Worm (Caenorhabditis elegans): Measurements from ENCODE around the gene imp-3.

Gene imp-3

DNA sequence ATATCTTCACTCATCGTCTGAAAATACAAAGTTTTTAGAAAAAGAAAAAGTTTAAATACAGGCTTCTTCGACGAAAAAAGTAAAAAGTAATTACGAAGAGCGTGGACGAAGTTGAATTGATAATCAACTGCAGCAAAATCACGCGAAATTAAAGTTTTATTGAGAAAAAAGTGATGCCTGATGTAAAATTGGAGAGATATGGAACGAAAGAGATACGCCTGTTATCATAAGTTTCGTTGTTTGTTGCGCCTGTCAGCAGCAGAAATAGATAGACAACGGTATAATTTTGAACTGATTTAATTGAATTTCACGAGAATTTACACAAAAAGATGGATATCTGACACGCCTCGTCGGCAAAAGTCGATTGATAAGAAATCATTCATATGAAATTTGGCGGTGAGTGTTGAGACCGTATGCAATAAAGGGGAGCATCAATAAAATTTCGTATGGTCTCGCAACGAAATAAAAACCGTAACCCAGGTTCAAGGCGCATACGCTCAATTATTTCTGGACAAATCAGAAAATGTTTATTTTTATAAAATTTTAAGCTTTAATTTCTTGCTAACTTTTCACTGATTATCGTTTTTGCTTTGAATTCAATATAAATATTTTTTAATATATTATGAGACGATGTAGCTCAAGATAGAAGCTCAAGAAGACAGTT, 40.0 kb upstream of the imp-3 start, which contains the start of gene C06A6.4:
TSS of gene C06A6.4 (minus strand) at position 24 of the 664 bp plus-strand sequence.
- TF ChIP-seq C34F6.9 (tag; optimal IDR thresholded peaks at IDR 0.05): no peak
- peak; percentile 14 for TF ChIP-seq fos-1 (tag; optimal IDR thresholded peaks at IDR 0.05)

ce11 chrIV:7824649-7825048, 35.2 kb upstream of the imp-3 start:
- peak; percentile 7 for TF ChIP-seq egl-27 (tag; optimal IDR thresholded peaks at IDR 0.05)
- no peak for TF ChIP-seq nhr-12 (tag; optimal IDR thresholded peaks at IDR 0.05)
- TF ChIP-seq unc-39 (tag; optimal IDR thresholded peaks at IDR 0.05): no peak
- no peak for TF ChIP-seq nhr-23 (tag; optimal IDR thresholded peaks at IDR 0.05)
- TF ChIP-seq nhr-10 (tag; optimal IDR thresholded peaks at IDR 0.05): no peak
- TF ChIP-seq nhr-25 (tag; optimal IDR thresholded peaks at IDR 0.05): peak; percentile 54

DNA sequence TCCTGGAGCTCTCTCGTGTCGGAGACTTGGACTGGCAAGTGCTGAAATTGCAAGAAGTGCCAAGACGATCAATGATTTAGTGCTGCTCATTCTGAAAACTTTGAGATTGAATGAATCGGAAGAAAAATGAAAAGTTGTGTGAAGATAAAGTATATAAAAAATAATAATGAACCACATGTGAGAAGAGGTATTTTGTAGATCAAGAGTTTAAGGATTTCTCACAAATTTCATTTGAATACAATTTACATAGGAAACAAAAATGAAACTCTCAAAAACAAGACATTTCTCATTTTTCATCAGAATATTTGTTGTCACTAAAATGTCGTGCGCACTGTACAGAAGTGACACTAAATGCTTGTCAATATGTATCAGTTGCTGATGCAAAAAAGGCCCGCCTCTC, 33.1 kb upstream of the imp-3 start, which contains the start of gene T14A8.2:
TSS of gene T14A8.2 (minus strand) at position 101 of the 400 bp plus-strand sequence.
- no peak for TF ChIP-seq F13H6.1 (tag; optimal IDR thresholded peaks at IDR 0.05)

- TF ChIP-seq ceh-16 (tag; optimal IDR thresholded peaks at IDR 0.05) (no peak), mab-5 (tag; optimal IDR thresholded peaks at IDR 0.05) (peak; percentile 45), nhr-6 (tag; optimal IDR thresholded peaks at IDR 0.05) (peak; percentile 72), lin-13 (GFP tag; optimal IDR thresholded peaks at IDR 0.05) (peak; percentile 26), unc-62 (GFP tag; optimal IDR thresholded peaks at IDR 0.05) (no peak), mdl-1 (tag; optimal IDR thresholded peaks at IDR 0.05) (peak in 1 of 2 experiments; percentile 10), nhr-237 (tag; optimal IDR thresholded peaks at IDR 0.05) (no peak), F13H6.1 (tag; optimal IDR thresholded peaks at IDR 0.05) (peak; percentile 84), C34F6.9 (tag; optimal IDR thresholded peaks at IDR 0.05) (peak; percentile 93), blmp-1 (tag; optimal IDR thresholded peaks at IDR 0.05; ENCODE audit: insufficient read depth) (no peak), nhr-77 (tag; optimal IDR thresholded peaks at IDR 0.05) (no peak), Y55F3AM.14 (GFP tag; optimal IDR thresholded peaks at IDR 0.05) (no peak), gmeb-1 (tag; optimal IDR thresholded peaks at IDR 0.05) (no peak), nhr-11 (tag; optimal IDR thresholded peaks at IDR 0.05) (no peak), aly-2 (tag; optimal IDR thresholded peaks at IDR 0.05) (no peak), nhr-12 (tag; optimal IDR thresholded peaks at IDR 0.05) (no peak), zag-1 (tag; optimal IDR thresholded peaks at IDR 0.05) (peak; percentile 75), nhr-25 (tag; optimal IDR thresholded peaks at IDR 0.05) (no peak), alr-1 (tag; optimal IDR thresholded peaks at IDR 0.05) (no peak), fos-1 (tag; optimal IDR thresholded peaks at IDR 0.05) (peak; percentile 38), ztf-1 (GFP tag; conservative IDR thresholded peaks at IDR 0.05) (no peak), sma-3 (GFP tag; optimal IDR thresholded peaks at IDR 0.05) (no peak), nhr-129 (tag; optimal IDR thresholded peaks at IDR 0.05) (peak; percentile 84), ztf-4 (tag; optimal IDR thresholded peaks at IDR 0.05) (no peak), lin-11 (tag; optimal IDR thresholded peaks at IDR 0.05) (peak; percentile 54), unc-39 (tag; optimal IDR thresholded peaks at IDR 0.05) (no peak), elt-3 (tag; optimal IDR thresholded peaks at IDR 0.05) (no peak), peb-1 (tag; optimal IDR thresholded peaks at IDR 0.05) (no peak), dmd-4 (tag; optimal IDR thresholded peaks at IDR 0.05) (no peak), crh-2 (tag; optimal IDR thresholded peaks at IDR 0.05) (peak; percentile 68), ztf-11 (tag; optimal IDR thresholded peaks at IDR 0.05) (no peak), sma-9 (GFP tag; optimal IDR thresholded peaks at IDR 0.05) (peak; percentile 86), sma-9 (tag; optimal IDR thresholded peaks at IDR 0.05) (no peak), ceh-82 (tag; optimal IDR thresholded peaks at IDR 0.05) (no peak), ZK546.5 (tag; optimal IDR thresholded peaks at IDR 0.05) (no peak), mbf-1 (tag; optimal IDR thresholded peaks at IDR 0.05) (no peak), nhr-10 (tag; optimal IDR thresholded peaks at IDR 0.05) (no peak), lin-39 (tag; optimal IDR thresholded peaks at IDR 0.05) (no peak), nhr-21 (tag; optimal IDR thresholded peaks at IDR 0.05) (peak; percentile 26), elt-1 (tag; optimal IDR thresholded peaks at IDR 0.05) (no peak), lsy-2 (tag; optimal IDR thresholded peaks at IDR 0.05) (peak; percentile 15 to 79), sem-4 (tag; optimal IDR thresholded peaks at IDR 0.05) (peak; percentile 71), unc-55 (GFP tag; optimal IDR thresholded peaks at IDR 0.05) (peak; percentile 89), egl-27 (tag; optimal IDR thresholded peaks at IDR 0.05) (peak; percentile 42), R02D3.7 (tag; optimal IDR thresholded peaks at IDR 0.05) (no peak), snpc-4 (tag; optimal IDR thresholded peaks at IDR 0.05) (peak; percentile 36), nhr-23 (tag; optimal IDR thresholded peaks at IDR 0.05) (no peak)
Observed at ce11 chrIV:7817852-7818251, 28.4 kb upstream of the imp-3 start, which contains the start of gene ric-3. Gene ric-3, plus strand, starts transcription at chrIV:7818251.
